Fruit fly (Drosophila melanogaster) whole organism, pupa: ENCODE results near the gene CG2991.

Source experiments
- CG14655 ChIP-seq: fragments of 200-800 bp; sonication (Bioruptor generic); optimal IDR thresholded peaks from 3 replicates; lab custom pipeline; 2017; ENCODE audit warnings: mild to moderate bottlenecking, missing biosample characterization, missing genetic modification reagents, missing genetic modification characterization
- CG8159 ChIP-seq: fragments of 200-800 bp; sonication (Bioruptor generic); optimal IDR thresholded peaks from 3 replicates; lab custom pipeline; 2018; ENCODE audit warnings: missing biosample characterization, mild to moderate bottlenecking, missing genetic modification characterization, moderate library complexity
- CG8301 ChIP-seq: fragments of 200-800 bp; sonication (Bioruptor generic); optimal IDR thresholded peaks from 2 replicates; lab custom pipeline; 2018; ENCODE audit warnings: missing biosample characterization, mild to moderate bottlenecking, missing genetic modification characterization
- EcR ChIP-seq: fragments of 200-800 bp; sonication (Bioruptor generic); optimal IDR thresholded peaks from 3 replicates; lab custom pipeline; 2019; ENCODE audit warnings: missing biosample characterization, missing genetic modification characterization, mild to moderate bottlenecking, moderate library complexity, missing genetic modification reagents

- TF ChIP-seq CG14655 (GFP tag; lab: Kevin White, UChicago) (no peak), CG8159 (tag; lab: Kevin White, UChicago) (no peak), CG8301 (no peak), EcR (GFP tag; lab: Kevin White, UChicago) (no peak)
Measured at dm6 chr2L:2810831-2811230, 46.1 kb upstream of the CG2991 start.
